Worm (Caenorhabditis elegans) whole organism, L2 larva: ENCODE measurements around the gene F18C5.9.

ENCODE experiments used
- R02D3.7 ChIP-seq: fragments of 150-350 bp; optimal IDR thresholded peaks from 2 replicates; lab custom pipeline; 2014; ENCODE audit warnings: missing biosample characterization, missing genetic modification characterization
- alr-1 ChIP-seq: fragments of 150-350 bp; optimal IDR thresholded peaks from 2 replicates; lab custom pipeline; 2014; ENCODE audit warnings: missing biosample characterization, missing genetic modification characterization
- nhr-237 ChIP-seq: fragments of 150-350 bp; optimal IDR thresholded peaks from 2 replicates; lab custom pipeline; 2014; ENCODE audit warnings: missing biosample characterization, missing genetic modification characterization
- unc-55 ChIP-seq: fragments of 150-350 bp; sonication (generic microtip); optimal IDR thresholded peaks from 3 replicates; lab custom pipeline; 2014; ENCODE audit warnings: missing biosample characterization, missing genetic modification reagents, missing genetic modification characterization
- ztf-11 ChIP-seq: sonication (generic microtip); optimal IDR thresholded peaks from 2 replicates; lab custom pipeline; 2017; ENCODE audit warnings: missing biosample characterization, missing genetic modification characterization
- ztf-4 ChIP-seq: fragments of 150-350 bp; optimal IDR thresholded peaks from 2 replicates; lab custom pipeline; 2014; ENCODE audit warnings: missing biosample characterization, missing genetic modification characterization

DNA sequence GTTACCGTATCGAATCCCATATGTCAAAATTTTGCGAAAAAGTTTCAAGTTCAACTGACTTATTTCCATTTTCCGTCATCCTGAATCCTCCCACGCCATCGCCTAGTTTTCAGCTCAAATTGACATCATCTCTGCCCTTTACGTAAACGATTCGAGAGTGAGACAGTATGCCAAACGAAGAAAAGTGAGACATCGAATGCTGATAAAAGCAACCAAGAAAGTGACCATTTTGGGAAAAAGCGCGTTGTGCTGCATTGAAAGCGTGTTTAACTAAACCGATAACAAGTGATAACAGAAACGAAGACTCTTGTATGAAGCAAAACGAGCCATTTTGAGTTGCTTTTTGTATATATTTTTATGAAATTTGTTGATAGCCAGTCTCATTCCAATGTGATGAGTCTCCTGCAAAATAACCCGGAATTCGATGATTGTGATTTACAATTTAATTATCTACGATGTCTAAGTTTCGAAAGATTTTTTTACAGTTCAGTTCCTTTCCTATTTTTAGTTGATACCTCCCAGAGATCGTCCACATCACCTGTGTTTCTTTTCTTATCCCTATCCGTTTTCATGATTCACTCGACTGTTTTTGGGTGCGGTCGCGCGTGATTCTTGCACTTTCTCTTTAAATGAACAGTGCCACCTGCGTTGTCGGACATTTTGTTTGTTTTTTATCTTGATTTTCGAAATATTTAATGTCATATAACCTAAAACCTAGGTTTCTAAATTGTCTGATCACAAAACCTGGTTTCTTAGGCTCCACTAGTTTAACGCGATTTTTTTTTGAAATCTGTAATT lies 48.5 kb downstream of the F18C5.9 start:
- TF ChIP-seq nhr-237 (tag; lab: Kevin White, UChicago) = no peak
- TF ChIP-seq ztf-11 (tag; lab: Kevin White, UChicago) = no peak
- no peak for TF ChIP-seq alr-1 (tag; lab: Kevin White, UChicago)
- TF ChIP-seq R02D3.7 (tag; lab: Kevin White, UChicago) = no peak
- TF ChIP-seq unc-55 = no peak
- TF ChIP-seq ztf-4 (tag; lab: Kevin White, UChicago) = no peak
